Fruit fly (Drosophila melanogaster): Measurements from ENCODE around the gene pHCl-2.

Gene pHCl-2

dm6 chr3R:31257299-31257698 is 47.9 kb downstream of the pHCl-2 start, which contains the start of gene CAH6:
Gene CAH6, plus strand, starts transcription at chr3R:31257599.
- TF ChIP-seq Hr78 (GFP tag; optimal IDR thresholded peaks at IDR 0.05) (no peak), ey (GFP tag; optimal IDR thresholded peaks at IDR 0.05) (no peak), Abd-B (GFP tag; optimal IDR thresholded peaks at IDR 0.05) (no peak), h (GFP tag; optimal IDR thresholded peaks at IDR 0.05) (no peak)

DNA sequence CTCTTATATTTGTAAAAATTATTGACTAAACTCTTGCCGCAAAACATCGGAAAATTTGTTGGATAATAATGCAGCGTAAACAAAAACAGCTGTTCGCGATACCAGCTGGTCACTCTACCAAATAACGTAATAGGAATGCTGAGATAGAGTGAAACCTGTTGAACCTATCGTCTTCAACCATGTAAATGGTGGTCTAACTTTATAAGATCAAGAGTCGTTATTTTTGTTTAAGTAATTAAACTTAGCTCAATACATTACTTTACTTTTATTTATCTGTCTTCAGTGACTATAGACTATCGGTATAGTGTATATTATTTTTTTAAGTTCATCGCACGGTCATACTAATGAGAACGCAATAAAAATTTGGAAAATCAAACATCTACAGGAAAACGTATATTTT is 50.4 kb downstream of the pHCl-2 start, which contains the start of the genes CG1750 and spn-F:
TSS of gene CG1750 (minus strand) at position 93 of the 400 bp plus-strand sequence.
TSS of gene spn-F (plus strand) at position 320 of the 400 bp plus-strand sequence.
- TF ChIP-seq woc (GFP tag; optimal IDR thresholded peaks at IDR 0.05) (peak; percentile 57), Rel (GFP tag; optimal IDR thresholded peaks at IDR 0.05) (no peak), Rel (tag; optimal IDR thresholded peaks at IDR 0.05) (no peak)

dm6 chr3R:31252093-31252962 is 52.9 kb downstream of the pHCl-2 start, which contains the start of the genes qless and mRpL32:
Gene qless, minus strand, starts transcription at chr3R:31252608.
Gene mRpL32, plus strand, starts transcription at chr3R:31252872.
- TF ChIP-seq fru (GFP tag; optimal IDR thresholded peaks at IDR 0.05) (peak; percentile 55), N (GFP tag; optimal IDR thresholded peaks at IDR 0.05) (no peak), usp (GFP tag; optimal IDR thresholded peaks at IDR 0.05) (no peak), rgr (GFP tag; optimal IDR thresholded peaks at IDR 0.05) (peak; percentile 47), Dif (GFP tag; optimal IDR thresholded peaks at IDR 0.05; ENCODE audit: partially characterized antibody) (no peak), sage (GFP tag; optimal IDR thresholded peaks at IDR 0.05) (peak; percentile 39), lola (GFP tag; optimal IDR thresholded peaks at IDR 0.05) (no peak), psq (GFP tag; optimal IDR thresholded peaks at IDR 0.05) (no peak), brk (GFP tag; optimal IDR thresholded peaks at IDR 0.05) (no peak), Sp1 (GFP tag; optimal IDR thresholded peaks at IDR 0.05) (no peak), Abd-B (GFP tag; optimal IDR thresholded peaks at IDR 0.05) (no peak), ey (GFP tag; optimal IDR thresholded peaks at IDR 0.05) (peak; percentile 53), dsf (GFP tag; optimal IDR thresholded peaks at IDR 0.05; ENCODE audit: borderline replicate concordance) (no peak), HLH106 (tag; optimal IDR thresholded peaks at IDR 0.05) (peak; percentile 70), jim (GFP tag; optimal IDR thresholded peaks at IDR 0.05) (no peak), Rel (GFP tag; optimal IDR thresholded peaks at IDR 0.05) (no peak), Rel (tag; optimal IDR thresholded peaks at IDR 0.05) (peak; percentile 98), pan (optimal IDR thresholded peaks at IDR 0.05) (no peak), Hr83 (GFP tag; optimal IDR thresholded peaks at IDR 0.05; ENCODE audit: poor library complexity, severe bottlenecking) (peak; percentile 16), br (GFP tag; optimal IDR thresholded peaks at IDR 0.05) (no peak), dl (GFP tag; optimal IDR thresholded peaks at IDR 0.05; ENCODE audit: insufficient read depth in 1 of 2, partially characterized antibody in 2 of 2) (peak in 1 of 2 experiments; percentile 2), Hr78 (GFP tag; optimal IDR thresholded peaks at IDR 0.05) (no peak), woc (GFP tag; optimal IDR thresholded peaks at IDR 0.05) (peak; percentile 36), Myc (optimal IDR thresholded peaks at IDR 0.05) (no peak), tai (GFP tag; optimal IDR thresholded peaks at IDR 0.05) (no peak), CG32264 (GFP tag; optimal IDR thresholded peaks at IDR 0.05) (peak; percentile 26), dmrt93B (GFP tag; optimal IDR thresholded peaks at IDR 0.05) (peak; percentile 43), Mio (GFP tag; optimal IDR thresholded peaks at IDR 0.05) (no peak), Vsx2 (GFP tag; optimal IDR thresholded peaks at IDR 0.05; ENCODE audit: partially characterized antibody) (no peak), CG9705 (GFP tag; optimal IDR thresholded peaks at IDR 0.05) (peak; percentile 33), foxo (GFP tag; optimal IDR thresholded peaks at IDR 0.05) (peak; percentile 54 to 80), Hnf4 (GFP tag; optimal IDR thresholded peaks at IDR 0.05) (peak; percentile 76), OdsH (GFP tag; optimal IDR thresholded peaks at IDR 0.05) (peak; percentile 42), Dfd (GFP tag; optimal IDR thresholded peaks at IDR 0.05) (no peak), CrebA (GFP tag; optimal IDR thresholded peaks at IDR 0.05; ENCODE audit: borderline replicate concordance) (no peak), Jra (GFP tag; optimal IDR thresholded peaks at IDR 0.05) (peak; percentile 47), sv (GFP tag; optimal IDR thresholded peaks at IDR 0.05) (peak; percentile 56), GATAd (GFP tag; optimal IDR thresholded peaks at IDR 0.05) (peak; percentile 46), h (GFP tag; optimal IDR thresholded peaks at IDR 0.05) (peak; percentile 72)

Measured in whole organism, wandering third instar larva.